Fruit fly (Drosophila melanogaster) whole organism, embryonic: ENCODE results near the gene Ada1-1.

ENCODE experiments used
- Abd-B ChIP-seq: fragments of 200-800 bp; sonication (Bioruptor generic); optimal IDR thresholded peaks from 2 replicates; lab custom pipeline; 2018; ENCODE audit warnings: missing biosample characterization, mild to moderate bottlenecking, missing genetic modification characterization, moderate library complexity
- Blimp-1 ChIP-seq: fragments of 200-800 bp; sonication (Bioruptor generic); optimal IDR thresholded peaks from 3 replicates; lab custom pipeline; 2018; ENCODE audit warnings: missing biosample characterization, missing genetic modification characterization, mild to moderate bottlenecking, moderate library complexity, missing genetic modification reagents
- CG13775 ChIP-seq: fragments of 200-800 bp; sonication (Bioruptor generic); optimal IDR thresholded peaks from 3 replicates; lab custom pipeline; 2017; ENCODE audit warnings: missing biosample characterization, mild to moderate bottlenecking, missing genetic modification characterization
- CG15479 ChIP-seq: fragments of 200-800 bp; sonication (Bioruptor generic); optimal IDR thresholded peaks from 3 replicates; lab custom pipeline; 2019; ENCODE audit warnings: missing biosample characterization, mild to moderate bottlenecking, missing genetic modification characterization, moderate library complexity
- CG16815 ChIP-seq: fragments of 200-800 bp; sonication (Bioruptor generic); optimal IDR thresholded peaks from 3 replicates; lab custom pipeline; 2017; ENCODE audit warnings: missing biosample characterization, mild to moderate bottlenecking, missing genetic modification characterization
- CG17829 ChIP-seq: fragments of 200-800 bp; optimal IDR thresholded peaks from 2 replicates; lab custom pipeline; 2019; ENCODE audit warnings: missing biosample characterization, mild to moderate bottlenecking, missing genetic modification characterization, moderate library complexity
- CG1832 ChIP-seq: fragments of 200-800 bp; sonication (Bioruptor generic); optimal IDR thresholded peaks from 2 replicates; lab custom pipeline; 2017; ENCODE audit warnings: missing biosample characterization, mild to moderate bottlenecking, missing genetic modification characterization, inconsistent platforms
- CG3163 ChIP-seq: fragments of 200-800 bp; sonication (Bioruptor generic); optimal IDR thresholded peaks from 3 replicates; lab custom pipeline; 2016; ENCODE audit warnings: missing biosample characterization, missing genetic modification characterization
- CG32532 ChIP-seq: fragments of 200-800 bp; sonication (Bioruptor generic); IDR thresholded peaks from 2 replicates; pipeline ENCODE4 v1.3.6; 2022; ENCODE audit warnings: missing biosample characterization, missing genetic modification characterization
- CG34224 ChIP-seq: fragments of 200-800 bp; sonication (Bioruptor generic); IDR thresholded peaks from 3 replicates; pipeline ENCODE4 v1.3.6; 2022; ENCODE audit warnings: missing biosample characterization, missing genetic modification characterization; ENCODE audit not compliant: partially characterized antibody
- CG5180 ChIP-seq: fragments of 200-800 bp; sonication (Bioruptor generic); optimal IDR thresholded peaks from 3 replicates; lab custom pipeline; 2017; ENCODE audit warnings: missing biosample characterization, missing genetic modification characterization, mild to moderate bottlenecking, moderate library complexity, missing genetic modification reagents
- CG8478 ChIP-seq: fragments of >200 bp; optimal IDR thresholded peaks from 2 replicates; lab custom pipeline; 2018
- CTCF ChIP-seq: fragments of 200-800 bp; sonication (Bioruptor generic); optimal IDR thresholded peaks from 2 replicates; lab custom pipeline; 2017; ENCODE audit warnings: missing biosample characterization, mild to moderate bottlenecking, missing genetic modification characterization, moderate library complexity
- D ChIP-seq, 2 experiments: fragments of 200-800 bp in 1 of 2; fragments of >200 bp in 1 of 2; sonication (Bioruptor generic) in 1 of 2; optimal IDR thresholded peaks; 2 replicates in 1 of 2; 3 replicates in 1 of 2; lab custom pipeline; 2017; ENCODE audit warnings: mild to moderate bottlenecking in 1 of 2, missing biosample characterization in 1 of 2, missing genetic modification characterization in 1 of 2, missing genetic modification reagents in 1 of 2
- Doc2 ChIP-seq: fragments of 200-800 bp; sonication (Bioruptor generic); IDR thresholded peaks from 2 replicates; pipeline ENCODE4 v1.3.6; 2022; ENCODE audit warnings: missing biosample characterization, missing genetic modification characterization
- Elba2 ChIP-seq: fragments of 200-800 bp; sonication (Bioruptor generic); optimal IDR thresholded peaks from 3 replicates; lab custom pipeline; 2016; ENCODE audit warnings: missing biosample characterization, missing genetic modification characterization
- Ets65A ChIP-seq: fragments of 200-800 bp; sonication (Bioruptor generic); peaks from one replicate; lab custom pipeline; 2016; ENCODE audit warnings: missing biosample characterization, missing genetic modification characterization
- Ets97D ChIP-seq: fragments of 200-800 bp; sonication (Bioruptor generic); optimal IDR thresholded peaks from 3 replicates; lab custom pipeline; 2016; ENCODE audit warnings: missing biosample characterization, missing genetic modification characterization
- Fer2 ChIP-seq: fragments of 200-800 bp; sonication (Bioruptor generic); optimal IDR thresholded peaks from 2 replicates; lab custom pipeline; 2018; ENCODE audit warnings: missing biosample characterization, mild to moderate bottlenecking, missing genetic modification characterization, moderate library complexity
- Gsc ChIP-seq: fragments of 200-800 bp; sonication (Bioruptor generic); IDR thresholded peaks from 2 replicates; pipeline ENCODE4 v1.3.6; 2022; ENCODE audit warnings: missing biosample characterization, missing genetic modification characterization
- Hsf ChIP-seq: fragments of 200-800 bp; sonication (Bioruptor generic); optimal IDR thresholded peaks from 3 replicates; lab custom pipeline; 2016; ENCODE audit warnings: missing biosample characterization, missing genetic modification characterization
- Lhr ChIP-seq: fragments of 200-800 bp; sonication (Bioruptor generic); optimal IDR thresholded peaks from 3 replicates; lab custom pipeline; 2017; ENCODE audit warnings: mild to moderate bottlenecking, missing biosample characterization, missing genetic modification reagents, missing genetic modification characterization
- NK7.1 ChIP-seq: fragments of 200-800 bp; sonication (Bioruptor generic); optimal IDR thresholded peaks from 3 replicates; lab custom pipeline; 2016; ENCODE audit warnings: missing biosample characterization, missing genetic modification characterization
- Nf-YB ChIP-seq: fragments of 200-800 bp; sonication (Bioruptor generic); optimal IDR thresholded peaks from 3 replicates; lab custom pipeline; 2019; ENCODE audit warnings: missing biosample characterization, mild to moderate bottlenecking, missing genetic modification characterization, moderate library complexity
- Nf-YC ChIP-seq: fragments of 200-800 bp; optimal IDR thresholded peaks from 3 replicates; lab custom pipeline; 2019; ENCODE audit warnings: missing biosample characterization, mild to moderate bottlenecking, missing genetic modification characterization, moderate library complexity
- Sin3A ChIP-seq: fragments of >200 bp; optimal IDR thresholded peaks from 2 replicates; lab custom pipeline; 2018
- ap ChIP-seq: fragments of 200-800 bp; sonication (Bioruptor generic); IDR thresholded peaks from 2 replicates; pipeline ENCODE4 v1.3.6; 2022; ENCODE audit warnings: missing biosample characterization, missing genetic modification characterization
- ara ChIP-seq: fragments of 200-800 bp; sonication (Bioruptor generic); IDR thresholded peaks from 2 replicates; pipeline ENCODE4 v1.3.6; 2022; ENCODE audit warnings: missing biosample characterization, missing genetic modification characterization
- cg ChIP-seq: fragments of 200-800 bp; sonication (Bioruptor generic); optimal IDR thresholded peaks from 3 replicates; lab custom pipeline; 2019; ENCODE audit warnings: missing biosample characterization, mild to moderate bottlenecking, missing genetic modification characterization, moderate library complexity
- ems ChIP-seq: fragments of 200-800 bp; sonication (Bioruptor generic); optimal IDR thresholded peaks from 3 replicates; lab custom pipeline; 2016; ENCODE audit warnings: missing biosample characterization, missing genetic modification characterization
- fru ChIP-seq: fragments of >200 bp; optimal IDR thresholded peaks from 2 replicates; lab custom pipeline; 2017
- hkb ChIP-seq, 2 experiments: fragments of 200-800 bp in 1 of 2; fragments of >200 bp in 1 of 2; sonication (Bioruptor generic) in 1 of 2; IDR thresholded peaks in 1 of 2; optimal IDR thresholded peaks in 1 of 2; 2 replicates each; pipeline versions ENCODE4 v1.3.6 to Lab custom; 2017 to 2022; ENCODE audit warnings: missing biosample characterization in 1 of 2, missing genetic modification characterization in 1 of 2
- insv ChIP-seq, 2 experiments: fragments of 200-800 bp; sonication (Bioruptor generic); optimal IDR thresholded peaks; 3 replicates each; lab custom pipeline; 2016 to 2018; ENCODE audit warnings: missing biosample characterization in 2 of 2, missing genetic modification characterization in 2 of 2
- jing ChIP-seq: fragments of 200-800 bp; sonication (Bioruptor generic); optimal IDR thresholded peaks from 2 replicates; lab custom pipeline; 2018; ENCODE audit warnings: missing biosample characterization, mild to moderate bottlenecking, missing genetic modification characterization
- jumu ChIP-seq: fragments of 200-800 bp; sonication (Bioruptor generic); optimal IDR thresholded peaks from 3 replicates; lab custom pipeline; 2016; ENCODE audit warnings: missing biosample characterization, missing genetic modification characterization
- kni ChIP-seq: fragments of 200-800 bp; sonication (Bioruptor generic); optimal IDR thresholded peaks from 3 replicates; lab custom pipeline; 2017; ENCODE audit warnings: mild to moderate bottlenecking, missing biosample characterization, missing genetic modification reagents, missing genetic modification characterization
- lbe ChIP-seq: fragments of 200-800 bp; sonication (Bioruptor generic); optimal IDR thresholded peaks from 2 replicates; lab custom pipeline; 2016; ENCODE audit warnings: missing biosample characterization, mild to moderate bottlenecking, missing genetic modification characterization
- lmd ChIP-seq: fragments of 200-800 bp; sonication (Bioruptor generic); IDR thresholded peaks from 2 replicates; pipeline ENCODE4 v1.3.6; 2022; ENCODE audit warnings: missing biosample characterization, missing genetic modification characterization
- mam ChIP-seq: fragments of 200-800 bp; sonication (Bioruptor generic); optimal IDR thresholded peaks from 3 replicates; lab custom pipeline; 2016; ENCODE audit warnings: missing biosample characterization, missing genetic modification characterization
- nerfin-1 ChIP-seq: fragments of 200-800 bp; sonication (Bioruptor generic); optimal IDR thresholded peaks from 3 replicates; lab custom pipeline; 2019; ENCODE audit warnings: missing biosample characterization, mild to moderate bottlenecking, missing genetic modification characterization, moderate library complexity
- nmo ChIP-seq: fragments of 200-800 bp; sonication (Bioruptor generic); optimal IDR thresholded peaks from 2 replicates; lab custom pipeline; 2018; ENCODE audit warnings: missing biosample characterization, mild to moderate bottlenecking, missing genetic modification characterization, moderate library complexity
- odd ChIP-seq: fragments of 200-800 bp; sonication (Bioruptor generic); optimal IDR thresholded peaks from 2 replicates; lab custom pipeline; 2017; ENCODE audit warnings: missing biosample characterization, mild to moderate bottlenecking, missing genetic modification characterization
- pan ChIP-seq, 4 experiments: fragments of >200 bp in 3 of 4; fragments of 200-800 bp in 1 of 4; sonication (Bioruptor generic) in 1 of 4; optimal IDR thresholded peaks in 3 of 4; IDR thresholded peaks in 1 of 4; 2 replicates each; pipeline versions ENCODE4 v1.3.6 to Lab custom; 2017 to 2022; ENCODE audit warnings: missing biosample characterization in 2 of 4, missing genetic modification characterization in 2 of 4, mixed read lengths in 1 of 4
- sd ChIP-seq: fragments of 200-800 bp; sonication (Bioruptor generic); optimal IDR thresholded peaks from 3 replicates; lab custom pipeline; 2018; ENCODE audit warnings: missing biosample characterization, mild to moderate bottlenecking, missing genetic modification characterization, moderate library complexity
- sim ChIP-seq: fragments of 200-800 bp; sonication (Bioruptor generic); IDR thresholded peaks from 2 replicates; pipeline ENCODE4 v1.3.6; 2022; ENCODE audit warnings: missing biosample characterization, missing genetic modification characterization
- slp2 ChIP-seq: fragments of 200-800 bp; sonication (Bioruptor generic); optimal IDR thresholded peaks from 2 replicates; lab custom pipeline; 2016; ENCODE audit warnings: missing biosample characterization, missing genetic modification characterization

Gene Ada1-1

DNA sequence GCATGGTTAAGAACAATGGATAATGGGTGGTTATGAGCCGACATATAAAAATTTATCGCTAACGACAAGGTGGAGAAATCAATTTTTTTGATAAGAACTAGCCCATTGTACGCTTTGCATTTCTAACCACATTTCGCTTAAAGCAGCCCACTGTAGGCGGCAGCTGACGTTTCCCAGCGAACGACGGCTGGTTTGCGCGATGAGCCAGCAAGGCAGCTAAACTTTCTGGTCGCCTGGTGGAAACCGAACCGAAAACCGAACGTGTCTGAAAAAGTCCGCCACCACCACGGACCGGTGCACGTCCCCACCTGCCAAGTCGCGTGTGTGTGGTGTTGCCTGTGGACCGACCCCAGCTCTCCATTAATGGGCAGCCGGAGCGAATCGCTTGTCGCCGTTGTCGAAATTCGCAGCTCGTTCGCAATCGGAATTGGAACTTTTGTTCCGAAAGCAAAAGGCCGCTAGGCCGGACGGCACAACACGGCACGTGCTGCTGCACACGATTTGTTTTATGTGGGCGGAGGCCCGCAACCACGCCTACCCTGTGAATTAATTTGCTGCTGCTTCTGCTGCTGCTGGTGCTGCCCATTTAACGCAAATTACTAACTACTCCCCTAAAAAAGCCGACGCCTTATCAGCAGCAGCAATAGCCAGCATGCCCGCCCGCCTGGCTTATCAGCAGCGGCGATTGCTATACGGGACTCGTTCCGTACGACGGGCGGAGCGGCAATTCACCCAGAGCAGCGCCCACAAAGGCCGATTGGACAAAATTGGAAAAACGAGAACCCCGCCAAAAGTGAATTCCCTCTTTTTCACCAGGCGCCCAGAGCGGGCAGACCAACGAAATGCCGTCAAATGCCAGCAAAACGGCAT is 6.5 kb downstream of the Ada1-1 start (continued):
- TF ChIP-seq CG5180 = peak; percentile 91

DNA sequence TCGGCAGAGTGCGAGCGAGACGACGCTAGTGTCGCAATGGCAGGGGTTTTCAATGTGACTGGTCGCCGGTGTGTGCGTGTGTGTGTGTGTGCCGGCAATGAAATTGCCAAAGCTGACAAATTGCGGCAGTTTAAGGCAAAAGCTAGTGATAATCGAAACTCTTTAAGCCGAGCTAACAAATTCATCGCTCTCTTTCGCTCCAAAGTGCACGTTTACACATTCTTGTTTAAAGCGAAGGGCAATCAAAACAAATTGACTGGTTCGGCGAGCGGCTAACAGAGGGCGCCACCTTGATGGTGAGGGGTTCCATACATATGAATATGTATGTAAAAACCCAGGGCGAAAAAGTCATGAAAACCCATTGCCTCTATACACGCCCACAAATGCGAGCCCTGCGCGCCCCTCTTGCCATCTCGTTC is 7.2 kb downstream of the Ada1-1 start:
- TF ChIP-seq CG3163 = peak; percentile 33
- TF ChIP-seq cg (GFP tag; lab: Kevin White, UChicago) = peak; percentile 94
- TF ChIP-seq Nf-YC = peak; percentile 97
- peak; percentile 92 for TF ChIP-seq CG1832 (GFP tag; lab: Kevin White, UChicago)
- TF ChIP-seq Ets65A (GFP tag; lab: Kevin White, UChicago) = peak; percentile 7
- peak; percentile 95 for TF ChIP-seq sd (tag; lab: Kevin White, UChicago)
- TF ChIP-seq Lhr (GFP tag; lab: Kevin White, UChicago) = peak; percentile 57
- peak; percentile 46 for TF ChIP-seq hkb (optimal IDR thresholded peaks at IDR 0.05; lab: Kevin White, UChicago)
- no peak for TF ChIP-seq hkb (GFP tag; IDR thresholded peaks at IDR 0.05; lab: Robert Waterston, UW)
- peak; percentile 56 for TF ChIP-seq Abd-B (GFP tag; lab: Kevin White, UChicago)
- TF ChIP-seq Nf-YB (GFP tag; lab: Kevin White, UChicago) = peak; percentile 96
- peak; percentile 13 for TF ChIP-seq nmo
- TF ChIP-seq CG8478 (lab: Kevin White, UChicago) = peak; percentile 62
- no peak for TF ChIP-seq Fer2
- peak in 1 of 2 experiments; percentile 48 for TF ChIP-seq insv (GFP tag; optimal IDR thresholded peaks at IDR 0.05; lab: Kevin White, UChicago)
- peak; percentile 73 for TF ChIP-seq CG15479 (GFP tag; lab: Kevin White, UChicago)
- no peak for TF ChIP-seq CG16815
- peak; percentile 25 for TF ChIP-seq Sin3A (lab: Kevin White, UChicago)
- TF ChIP-seq jumu (GFP tag; lab: Kevin White, UChicago) = no peak
- TF ChIP-seq Elba2 (GFP tag; lab: Kevin White, UChicago) = no peak
- no peak for TF ChIP-seq mam (GFP tag; lab: Kevin White, UChicago)
- TF ChIP-seq ara (GFP tag; lab: Robert Waterston, UW) = no peak
- peak; percentile 38 for TF ChIP-seq CG17829
- peak; percentile 48 for TF ChIP-seq jing (GFP tag; lab: Kevin White, UChicago)
- TF ChIP-seq CTCF (GFP tag; lab: Kevin White, UChicago) = peak; percentile 96
- TF ChIP-seq Ets97D (GFP tag; lab: Kevin White, UChicago) = no peak
- peak; percentile 67 for TF ChIP-seq nerfin-1 (tag; lab: Kevin White, UChicago)

DNA sequence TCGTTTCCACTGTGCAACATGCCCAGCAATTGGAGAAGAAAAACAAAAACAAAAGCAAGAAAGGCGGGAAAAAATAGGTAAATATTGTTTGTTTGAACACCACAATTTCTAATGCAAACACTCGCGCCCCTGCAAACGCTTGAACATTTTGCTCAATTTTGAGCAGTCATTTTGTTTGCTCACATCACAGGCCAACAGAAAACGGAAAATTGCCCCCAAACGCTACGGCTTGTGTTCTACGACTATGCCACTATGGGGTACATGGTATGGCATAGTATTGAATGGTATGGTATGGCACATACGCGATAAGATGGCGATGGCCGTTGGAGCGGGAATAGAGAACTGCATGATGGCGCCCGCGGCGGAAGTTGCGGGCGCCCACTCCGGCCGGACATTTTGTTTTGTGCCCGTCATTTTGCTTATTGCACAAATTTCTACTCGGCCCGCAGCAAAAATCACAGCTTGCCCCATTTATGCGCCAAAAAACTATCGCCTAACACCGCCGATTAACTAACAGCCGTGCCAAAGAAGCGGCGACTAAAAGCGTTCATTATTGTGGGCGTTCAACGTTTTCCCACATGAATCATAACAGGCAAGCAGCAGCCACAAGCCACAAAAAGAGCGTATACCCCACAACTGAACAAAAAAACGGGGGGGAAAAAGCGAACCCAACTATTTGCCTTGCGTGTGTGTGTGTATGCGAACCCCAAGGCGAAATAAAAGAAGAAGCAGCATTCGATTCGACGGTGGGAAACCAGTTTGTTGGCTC is 7.8 kb downstream of the Ada1-1 start:
- TF ChIP-seq D (optimal IDR thresholded peaks at IDR 0.05; lab: Kevin White, UChicago) = no peak
- TF ChIP-seq D (GFP tag; optimal IDR thresholded peaks at IDR 0.05; lab: Kevin White, UChicago) = peak; percentile 75
- TF ChIP-seq sim (GFP tag; lab: Robert Waterston, UW) = no peak
- no peak for TF ChIP-seq NK7.1
- peak; percentile 47 for TF ChIP-seq Blimp-1 (GFP tag; lab: Kevin White, UChicago)
- TF ChIP-seq lmd = no peak
- no peak for TF ChIP-seq ap (GFP tag; lab: Robert Waterston, UW)
- peak; percentile 88 for TF ChIP-seq kni
- TF ChIP-seq CG13775 (GFP tag; lab: Kevin White, UChicago) = peak; percentile 10
- no peak for TF ChIP-seq CG34224
- TF ChIP-seq fru = no peak
- TF ChIP-seq Gsc (GFP tag; lab: Robert Waterston, UW) = no peak
- TF ChIP-seq slp2 (GFP tag; lab: Kevin White, UChicago) = peak; percentile 7
- peak; percentile 100 for TF ChIP-seq sd (tag; lab: Kevin White, UChicago)
- TF ChIP-seq odd (GFP tag; lab: Kevin White, UChicago) = peak; percentile 89
- no peak for TF ChIP-seq Hsf
- TF ChIP-seq CG32532 (GFP tag; lab: Robert Waterston, UW) = no peak
- TF ChIP-seq lbe (GFP tag; lab: Kevin White, UChicago) = no peak
- no peak for TF ChIP-seq Doc2 (GFP tag; lab: Robert Waterston, UW)
- peak; percentile 19 for TF ChIP-seq ems (GFP tag; lab: Kevin White, UChicago)
- no peak for TF ChIP-seq pan (optimal IDR thresholded peaks at IDR 0.05; lab: Kevin White, UChicago)
- TF ChIP-seq pan (GFP tag; optimal IDR thresholded peaks at IDR 0.05 in 1 of 2, IDR thresholded peaks at IDR 0.05 in 1 of 2) = no peak
